Worm (Caenorhabditis elegans): ENCODE results near the gene rpl-18.

ce11 chrIV:13755619-13756018 lies 22.0 kb upstream of the rpl-18 start:
- no peak for TF ChIP-seq sea-2 (GFP tag; optimal IDR thresholded peaks at IDR 0.05)
- no peak for TF ChIP-seq nhr-11 (tag; optimal IDR thresholded peaks at IDR 0.05)
- TF ChIP-seq nhr-76 (tag; optimal IDR thresholded peaks at IDR 0.05), result no peak
- TF ChIP-seq pqm-1 (tag; optimal IDR thresholded peaks at IDR 0.05), result no peak
- TF ChIP-seq ceh-9 (tag; optimal IDR thresholded peaks at IDR 0.05), result no peak
- TF ChIP-seq ama-1 (optimal IDR thresholded peaks at IDR 0.05), result no peak
- no peak for TF ChIP-seq lin-39 (tag; optimal IDR thresholded peaks at IDR 0.05)
- no peak for TF ChIP-seq snpc-4 (tag; optimal IDR thresholded peaks at IDR 0.05)
- TF ChIP-seq ztf-11 (tag; optimal IDR thresholded peaks at IDR 0.05), result no peak
